Worm (Caenorhabditis elegans): ENCODE results near the gene F25A2.1.
A peak's percentile ranks its signal among the peaks of the same experiment; 100 is the strongest.

The F25A2.1 gene

DNA sequence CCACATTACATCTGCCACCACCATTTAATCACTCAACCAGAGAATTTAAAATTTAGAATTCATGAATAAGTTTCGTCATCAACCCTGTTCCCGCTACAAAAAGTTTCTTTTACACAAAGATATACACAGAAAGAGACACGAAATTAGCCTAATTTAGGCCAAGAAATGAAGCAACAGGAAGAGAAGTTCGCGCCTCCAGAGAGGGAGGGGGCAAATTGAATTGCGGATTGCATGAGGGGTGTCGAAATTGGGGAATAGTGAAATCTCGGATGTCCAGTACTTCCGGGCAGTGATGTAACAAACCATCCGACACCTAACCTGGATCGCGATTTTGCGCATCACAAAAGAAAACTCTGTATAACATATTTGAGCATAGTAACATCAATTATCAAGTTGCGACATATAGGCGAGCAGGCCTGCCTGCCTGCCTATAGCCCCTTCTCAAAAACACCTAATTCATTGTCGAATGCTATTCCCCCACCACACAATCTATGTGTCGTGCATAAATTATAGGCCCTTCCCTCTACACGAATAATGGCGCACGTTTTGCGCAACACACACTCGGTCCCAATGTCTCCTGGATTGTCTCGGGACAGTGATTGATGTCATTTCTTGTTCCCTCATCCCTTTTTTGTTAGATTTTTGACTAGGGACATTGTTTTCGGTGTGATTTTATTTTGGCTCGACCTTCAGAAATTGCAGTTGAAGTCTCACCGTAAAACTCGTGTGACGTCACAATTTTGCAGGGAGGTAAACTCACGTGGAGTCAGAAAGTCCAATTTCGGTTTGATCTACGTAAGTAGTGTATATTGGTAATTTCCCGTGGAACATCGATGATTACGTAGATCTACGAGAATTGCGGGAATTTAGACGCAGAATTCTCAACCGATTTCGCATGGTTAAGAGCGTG, 48.6 kb downstream of the F25A2.1 start:
- no peak for TF ChIP-seq F37D6.2 (tag; optimal IDR thresholded peaks at IDR 0.05)
- peak in 1 of 2 experiments; percentile 85 for TF ChIP-seq unc-62 (GFP tag; optimal IDR thresholded peaks at IDR 0.05 in 1 of 2)
- no peak for TF ChIP-seq unc-62 (tag; optimal IDR thresholded peaks at IDR 0.05)

DNA sequence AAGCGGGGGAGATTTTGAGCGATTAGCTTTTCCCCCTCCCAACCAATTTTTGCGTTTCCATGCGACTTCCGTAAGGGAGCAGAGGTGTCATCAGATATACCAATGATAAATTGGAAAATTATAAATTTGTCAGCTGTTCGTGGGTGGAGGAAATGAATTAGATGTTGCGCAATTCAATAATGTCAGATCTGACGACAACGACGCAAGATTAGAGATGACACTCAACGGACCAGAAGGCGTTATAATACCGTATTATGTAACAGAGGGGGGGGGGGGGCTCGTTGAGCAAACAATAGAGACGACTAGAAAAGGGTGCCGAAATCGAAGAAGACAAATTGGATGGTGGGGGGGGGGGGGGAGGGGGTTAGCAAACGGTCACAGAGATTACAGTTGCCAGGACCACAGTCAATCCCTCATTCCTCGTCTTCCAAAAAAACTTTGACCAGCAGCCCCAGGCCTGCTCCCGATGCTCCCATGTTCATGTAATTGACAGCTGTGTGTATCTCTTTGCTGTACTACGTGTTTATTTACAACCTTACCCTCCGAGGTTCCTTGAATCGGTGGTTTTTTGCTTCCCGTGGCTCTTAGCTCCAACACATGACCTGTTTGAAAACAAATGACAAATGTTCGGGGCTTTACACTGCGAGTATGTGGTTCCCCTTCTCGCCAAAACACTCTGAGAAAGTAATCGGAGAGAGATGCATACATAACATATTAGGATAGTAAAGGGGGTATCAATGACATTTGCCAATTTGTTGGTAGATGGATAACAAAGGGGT, 49.7 kb downstream of the F25A2.1 start:
- TF ChIP-seq lsy-2 (tag; optimal IDR thresholded peaks at IDR 0.05) (no peak), egl-43 (GFP tag; IDR thresholded peaks at IDR 0.05) (no peak), hif-1 (tag; optimal IDR thresholded peaks at IDR 0.05) (peak in 1 of 2 experiments; percentile 17), hlh-30 (tag; optimal IDR thresholded peaks at IDR 0.05; ENCODE audit: insufficient read depth) (peak; percentile 11), mxl-2 (GFP tag; conservative IDR thresholded peaks at IDR 0.05) (no peak), nhr-11 (tag; optimal IDR thresholded peaks at IDR 0.05) (peak; percentile 66), hlh-11 (tag; optimal IDR thresholded peaks at IDR 0.05) (peak; percentile 46), daf-16 (GFP tag; optimal IDR thresholded peaks at IDR 0.05) (peak in 1 of 2 experiments; percentile 95), daf-16 (tag; optimal IDR thresholded peaks at IDR 0.05) (no peak), unc-62 (GFP tag; optimal IDR thresholded peaks at IDR 0.05 in 1 of 2) (peak in 1 of 2 experiments; percentile 94), unc-62 (tag; optimal IDR thresholded peaks at IDR 0.05) (no peak), ces-1 (GFP tag; optimal IDR thresholded peaks at IDR 0.05) (no peak), hmg-1.1 (GFP tag; IDR thresholded peaks at IDR 0.05) (no peak), nhr-102 (tag; optimal IDR thresholded peaks at IDR 0.05) (no peak), lin-1 (GFP tag; IDR thresholded peaks at IDR 0.05) (no peak), set-16 (GFP tag; IDR thresholded peaks at IDR 0.05) (peak; percentile 20; the same call in 1 of the 2 replicates), mes-2 (tag; optimal IDR thresholded peaks at IDR 0.05; ENCODE audit: poor library complexity, severe bottlenecking) (no peak)

DNA sequence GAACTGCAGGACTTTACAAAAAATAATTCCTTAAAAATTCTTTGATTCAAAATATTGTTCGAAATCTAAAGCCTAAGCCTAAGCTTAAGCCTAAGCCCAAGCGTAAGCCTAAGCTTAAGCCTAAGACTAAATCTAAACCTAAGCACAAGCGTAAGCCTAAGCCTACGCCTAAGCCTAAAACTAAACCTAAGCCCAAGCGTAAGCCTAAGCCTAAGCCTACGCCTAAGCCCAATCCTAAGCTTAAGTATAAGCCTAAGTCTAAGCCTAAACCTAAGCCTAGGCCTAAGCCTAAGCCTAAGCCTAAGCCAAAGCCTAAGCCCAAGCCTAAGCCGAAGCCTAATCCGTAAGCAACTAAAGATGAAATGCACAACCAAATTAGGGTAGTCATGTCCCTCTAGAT, 51.2 kb downstream of the F25A2.1 start:
- TF ChIP-seq attf-4 (tag; optimal IDR thresholded peaks at IDR 0.05) (no peak), sdz-12 (GFP tag; optimal IDR thresholded peaks at IDR 0.05) (no peak), dve-1 (tag; optimal IDR thresholded peaks at IDR 0.05; ENCODE audit: insufficient read depth) (no peak), nhr-76 (tag; optimal IDR thresholded peaks at IDR 0.05) (no peak), unc-39 (tag; optimal IDR thresholded peaks at IDR 0.05) (no peak), T26A8.4 (GFP tag; IDR thresholded peaks at IDR 0.05) (no peak), mes-2 (tag; optimal IDR thresholded peaks at IDR 0.05; ENCODE audit: poor library complexity, severe bottlenecking) (no peak), ceh-62 (tag; optimal IDR thresholded peaks at IDR 0.05) (no peak), nhr-48 (tag; optimal IDR thresholded peaks at IDR 0.05) (no peak), D1046.2 (GFP tag; IDR thresholded peaks at IDR 0.05) (no peak), lin-39 (tag; optimal IDR thresholded peaks at IDR 0.05) (no peak), jun-1 (tag; optimal IDR thresholded peaks at IDR 0.05) (no peak), ZK546.5 (tag; optimal IDR thresholded peaks at IDR 0.05) (no peak), F26F4.8 (GFP tag; conservative IDR thresholded peaks at IDR 0.05) (no peak), nhr-11 (tag; optimal IDR thresholded peaks at IDR 0.05) (no peak), F49E8.2 (tag; optimal IDR thresholded peaks at IDR 0.05; ENCODE audit: borderline replicate concordance) (no peak), aly-2 (tag; optimal IDR thresholded peaks at IDR 0.05) (no peak), nhr-28 (tag; optimal IDR thresholded peaks at IDR 0.05) (no peak), hmg-1.1 (GFP tag; IDR thresholded peaks at IDR 0.05) (no peak)

All from whole organism, L4 larva.